Fruit fly (Drosophila melanogaster): ENCODE measurements around the gene C15.

The C15 gene

DNA sequence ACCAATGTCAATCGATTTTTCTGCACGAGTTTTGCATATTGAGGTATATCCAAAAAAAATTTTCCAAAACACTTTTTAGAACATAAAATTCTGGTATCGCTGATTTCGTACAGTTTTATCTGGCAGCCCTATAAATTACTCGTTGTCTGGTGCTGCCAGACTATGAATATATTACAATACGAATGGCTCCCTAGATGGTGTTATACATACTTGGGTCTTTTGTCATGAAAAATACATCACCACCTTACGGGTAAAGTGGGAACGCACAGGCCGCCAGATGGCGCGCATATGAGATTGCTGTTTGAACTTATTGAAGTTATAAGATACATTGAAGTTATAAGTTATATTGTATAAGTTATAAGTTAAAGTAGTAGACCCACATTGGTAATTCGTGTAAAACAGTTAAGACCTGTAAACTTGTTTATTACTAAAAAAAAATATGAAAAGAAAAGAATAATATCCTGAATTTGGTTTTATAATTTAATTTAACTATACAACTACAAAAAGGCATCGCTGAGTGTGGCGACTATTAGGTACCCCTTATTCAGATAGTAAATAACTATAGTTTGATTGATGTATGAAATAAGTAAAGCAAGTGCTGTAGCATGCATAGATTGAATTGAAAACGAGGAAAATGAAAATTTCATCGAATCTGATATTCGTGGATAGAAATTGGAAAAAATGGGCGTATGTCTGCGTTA lies 11.9 kb upstream of the C15 start (continued):
- TF ChIP-seq CG9437 (GFP tag; optimal IDR thresholded peaks at IDR 0.05) (no peak), CG10274 (GFP tag; optimal IDR thresholded peaks at IDR 0.05) (no peak), Chrac-16 (GFP tag; optimal IDR thresholded peaks at IDR 0.05) (peak; percentile 75), CG13624 (GFP tag; optimal IDR thresholded peaks at IDR 0.05) (peak; percentile 50), vvl (GFP tag; IDR thresholded peaks at IDR 0.05) (peak; percentile 90), repo (GFP tag; optimal IDR thresholded peaks at IDR 0.05) (peak; percentile 4), CG12942 (GFP tag; optimal IDR thresholded peaks at IDR 0.05) (peak; percentile 38), CG1832 (GFP tag; optimal IDR thresholded peaks at IDR 0.05) (no peak), Camta (GFP tag; optimal IDR thresholded peaks at IDR 0.05) (peak; percentile 35), CG6765 (GFP tag; optimal IDR thresholded peaks at IDR 0.05) (no peak), chm (GFP tag; IDR thresholded peaks at IDR 0.05) (peak; percentile 48), Oaz (GFP tag; IDR thresholded peaks at IDR 0.05) (peak; percentile 36; the same call in 1 of the 2 replicates), CG33213 (GFP tag; optimal IDR thresholded peaks at IDR 0.05) (peak; percentile 78), Usf (GFP tag; optimal IDR thresholded peaks at IDR 0.05) (peak; percentile 15), CG8765 (GFP tag; IDR thresholded peaks at IDR 0.05) (no peak), CG15011 (GFP tag; optimal IDR thresholded peaks at IDR 0.05) (no peak), amos (GFP tag; IDR thresholded peaks at IDR 0.05; ENCODE audit: partially characterized antibody) (peak; percentile 54; the same call in 1 of the 2 replicates), CG12104 (GFP tag; optimal IDR thresholded peaks at IDR 0.05) (no peak), CG15073 (GFP tag; optimal IDR thresholded peaks at IDR 0.05) (peak; percentile 25), CG10543 (GFP tag; optimal IDR thresholded peaks at IDR 0.05) (no peak), CG17385 (GFP tag; optimal IDR thresholded peaks at IDR 0.05) (peak; percentile 34), sens-2 (GFP tag; IDR thresholded peaks at IDR 0.05) (peak; percentile 25; the same call in 1 of the 2 replicates), unc-4 (GFP tag; IDR thresholded peaks at IDR 0.05; ENCODE audit: partially characterized antibody) (no peak), CG2678 (tag; optimal IDR thresholded peaks at IDR 0.05) (no peak), Med (GFP tag) (peak; percentile 94), Tbp (GFP tag; optimal IDR thresholded peaks at IDR 0.05) (no peak), Meics (GFP tag; optimal IDR thresholded peaks at IDR 0.05) (peak; percentile 47), row (GFP tag; IDR thresholded peaks at IDR 0.05) (peak; percentile 45; the same call in 1 of the 3 replicates), luna (GFP tag; optimal IDR thresholded peaks at IDR 0.05) (peak; percentile 26), pho (GFP tag; optimal IDR thresholded peaks at IDR 0.05) (peak; percentile 29), Bgb (GFP tag; IDR thresholded peaks at IDR 0.05; ENCODE audit: partially characterized antibody) (peak; percentile 69), Lpt (GFP tag; optimal IDR thresholded peaks at IDR 0.05) (no peak), ase (GFP tag; IDR thresholded peaks at IDR 0.05) (peak; percentile 77), ERR (GFP tag; optimal IDR thresholded peaks at IDR 0.05) (no peak), CG10959 (GFP tag; IDR thresholded peaks at IDR 0.05) (peak; percentile 60), CG10462 (GFP tag; optimal IDR thresholded peaks at IDR 0.05) (no peak), sisA (GFP tag; IDR thresholded peaks at IDR 0.05) (peak; percentile 54), Blimp-1 (GFP tag; optimal IDR thresholded peaks at IDR 0.05) (peak; percentile 33), CG11456 (GFP tag; IDR thresholded peaks at IDR 0.05) (peak; percentile 94), kni (GFP tag; optimal IDR thresholded peaks at IDR 0.05) (peak; percentile 17), aop (GFP tag; IDR thresholded peaks at IDR 0.05) (no peak), Hey (tag; optimal IDR thresholded peaks at IDR 0.05) (no peak), CrebB (tag; optimal IDR thresholded peaks at IDR 0.05) (no peak), pzg (GFP tag; optimal IDR thresholded peaks at IDR 0.05) (peak; percentile 48), Dbx (GFP tag; IDR thresholded peaks at IDR 0.05) (peak; percentile 76; the same call in 2 of the 3 replicates), al (GFP tag; IDR thresholded peaks at IDR 0.05) (peak; percentile 39; the same call in 1 of the 2 replicates), croc (GFP tag; conservative IDR thresholded peaks at IDR 0.05) (peak; percentile 47; the same call in 2 of the 3 replicates), pita (GFP tag; optimal IDR thresholded peaks at IDR 0.05) (peak; percentile 71), CG11247 (GFP tag; IDR thresholded peaks at IDR 0.05) (peak; percentile 82), ab (GFP tag; optimal IDR thresholded peaks at IDR 0.05) (peak; percentile 36)
